Worm (Caenorhabditis elegans) whole organism, mixed stage, embryonic: ENCODE results near the gene faah-2.

ENCODE experiments used
- M03D4.4 ChIP-seq: sonication (generic microtip); optimal IDR thresholded peaks from 2 replicates; lab custom pipeline; 2017; ENCODE audit warnings: mild to moderate bottlenecking, missing genetic modification characterization, missing compliant biosample characterization
- bed-3 ChIP-seq: fragments of 200-800 bp; sonication (Bioruptor generic); optimal IDR thresholded peaks from 3 replicates; lab custom pipeline; 2018; ENCODE audit warnings: mild to moderate bottlenecking, missing genetic modification characterization, moderate library complexity, missing compliant biosample characterization
- blmp-1 ChIP-seq: fragments of 150-350 bp; optimal IDR thresholded peaks from 2 replicates; lab custom pipeline; 2014; ENCODE audit warnings: missing biosample characterization, missing genetic modification characterization
- ceh-39 ChIP-seq: fragments of 150-350 bp; optimal IDR thresholded peaks from 2 replicates; lab custom pipeline; 2014; ENCODE audit warnings: missing biosample characterization, missing genetic modification characterization
- ceh-43 ChIP-seq: fragments of 200-800 bp; sonication (Bioruptor generic); optimal IDR thresholded peaks from 2 replicates; lab custom pipeline; 2018; ENCODE audit warnings: mild to moderate bottlenecking, missing genetic modification characterization, moderate library complexity, missing compliant biosample characterization
- ceh-83 ChIP-seq: fragments of 200-800 bp; sonication (Bioruptor generic); optimal IDR thresholded peaks from 2 replicates; lab custom pipeline; 2018; ENCODE audit warnings: mild to moderate bottlenecking, missing genetic modification characterization, missing compliant biosample characterization
- ces-1 ChIP-seq: fragments of 150-350 bp; optimal IDR thresholded peaks from 2 replicates; lab custom pipeline; 2014; ENCODE audit warnings: missing biosample characterization, missing genetic modification reagents, missing genetic modification characterization
- cnd-1 ChIP-seq: fragments of 200-800 bp; sonication (Bioruptor generic); optimal IDR thresholded peaks from 2 replicates; lab custom pipeline; 2018; ENCODE audit warnings: mild to moderate bottlenecking, missing genetic modification characterization, missing compliant biosample characterization
- drap-1 ChIP-seq: fragments of 200-800 bp; sonication (Bioruptor generic); optimal IDR thresholded peaks from 3 replicates; lab custom pipeline; 2018; ENCODE audit warnings: mild to moderate bottlenecking, missing genetic modification characterization, missing compliant biosample characterization
- elt-1 ChIP-seq: sonication (generic microtip); optimal IDR thresholded peaks from 2 replicates; lab custom pipeline; 2017; ENCODE audit warnings: missing genetic modification characterization, mild to moderate bottlenecking, missing compliant biosample characterization, antibody characterized with exemption, moderate library complexity, borderline replicate concordance; ENCODE audit not compliant: insufficient read depth
- elt-3 ChIP-seq: fragments of 150-350 bp; optimal IDR thresholded peaks from 2 replicates; lab custom pipeline; 2014; ENCODE audit warnings: missing biosample characterization, missing genetic modification characterization
- flh-1 ChIP-seq: fragments of 200-800 bp; sonication (Bioruptor generic); optimal IDR thresholded peaks from 2 replicates; lab custom pipeline; 2018; ENCODE audit warnings: mild to moderate bottlenecking, missing genetic modification characterization, moderate library complexity, missing compliant biosample characterization
- ham-2 ChIP-seq: fragments of 200-800 bp; sonication (Bioruptor generic); optimal IDR thresholded peaks from 2 replicates; lab custom pipeline; 2018; ENCODE audit warnings: mild to moderate bottlenecking, missing genetic modification characterization, missing compliant biosample characterization
- hlh-1 ChIP-seq: fragments of 150-350 bp; optimal IDR thresholded peaks from 2 replicates; lab custom pipeline; 2014; ENCODE audit warnings: missing biosample characterization, missing genetic modification reagents, missing genetic modification characterization
- lin-13 ChIP-seq: fragments of 150-350 bp; optimal IDR thresholded peaks from 2 replicates; lab custom pipeline; 2014; ENCODE audit warnings: missing biosample characterization, missing genetic modification characterization
- lin-32 ChIP-seq: fragments of 200-800 bp; sonication (Bioruptor generic); optimal IDR thresholded peaks from 2 replicates; lab custom pipeline; 2018; ENCODE audit warnings: mild to moderate bottlenecking, missing genetic modification characterization, missing compliant biosample characterization
- lsy-2 ChIP-seq: fragments of 150-350 bp; optimal IDR thresholded peaks from 2 replicates; lab custom pipeline; 2014; ENCODE audit warnings: missing biosample characterization, missing genetic modification characterization
- mab-5 ChIP-seq: fragments of 150-350 bp; optimal IDR thresholded peaks from 2 replicates; lab custom pipeline; 2014; ENCODE audit warnings: missing biosample characterization, missing genetic modification characterization
- mep-1 ChIP-seq: fragments of 150-350 bp; optimal IDR thresholded peaks from 2 replicates; lab custom pipeline; 2017; ENCODE audit warnings: missing biosample characterization, missing genetic modification reagents, missing genetic modification characterization, inconsistent platforms
- mls-2 ChIP-seq: sonication (generic microtip); optimal IDR thresholded peaks from 2 replicates; lab custom pipeline; 2016; ENCODE audit warnings: mild to moderate bottlenecking, missing genetic modification characterization, moderate library complexity, missing compliant biosample characterization
- nhr-12 ChIP-seq: fragments of 150-350 bp; optimal IDR thresholded peaks from 2 replicates; lab custom pipeline; 2014; ENCODE audit warnings: missing biosample characterization, missing genetic modification characterization
- nhr-2 ChIP-seq: fragments of 150-350 bp; optimal IDR thresholded peaks from 2 replicates; lab custom pipeline; 2014; ENCODE audit warnings: missing biosample characterization, missing genetic modification characterization
- nhr-237 ChIP-seq: fragments of 150-350 bp; optimal IDR thresholded peaks from 2 replicates; lab custom pipeline; 2014; ENCODE audit warnings: missing biosample characterization, missing genetic modification characterization
- nhr-28 ChIP-seq: fragments of 150-350 bp; optimal IDR thresholded peaks from 2 replicates; lab custom pipeline; 2014; ENCODE audit warnings: missing biosample characterization, missing genetic modification characterization
- nhr-76 ChIP-seq: sonication (generic microtip); optimal IDR thresholded peaks from 2 replicates; lab custom pipeline; 2017; ENCODE audit warnings: missing biosample characterization, missing genetic modification characterization
- pha-4 ChIP-seq: fragments of 150-350 bp; optimal IDR thresholded peaks from 2 replicates; lab custom pipeline; 2018; ENCODE audit warnings: missing biosample characterization, missing genetic modification reagents, missing genetic modification characterization
- sem-2 ChIP-seq: fragments of 200-800 bp; sonication (Bioruptor generic); optimal IDR thresholded peaks from 2 replicates; lab custom pipeline; 2018; ENCODE audit warnings: mild to moderate bottlenecking, missing genetic modification characterization, missing compliant biosample characterization
- snpc-4 ChIP-seq: fragments of 150-350 bp; optimal IDR thresholded peaks from 2 replicates; lab custom pipeline; 2014; ENCODE audit warnings: missing biosample characterization, missing genetic modification characterization
- sptf-1 ChIP-seq: sonication (generic microtip); optimal IDR thresholded peaks from 2 replicates; lab custom pipeline; 2017; ENCODE audit warnings: mild to moderate bottlenecking, missing genetic modification characterization, moderate library complexity, missing compliant biosample characterization
- tbx-8 ChIP-seq: fragments of 200-800 bp; sonication (Bioruptor generic); optimal IDR thresholded peaks from 2 replicates; lab custom pipeline; 2018; ENCODE audit warnings: mild to moderate bottlenecking, missing genetic modification characterization, moderate library complexity, missing compliant biosample characterization
- unc-120 ChIP-seq: sonication (generic microtip); optimal IDR thresholded peaks from 2 replicates; lab custom pipeline; 2017; ENCODE audit warnings: missing genetic modification characterization, missing compliant biosample characterization; ENCODE audit not compliant: poor library complexity, severe bottlenecking
- unc-39 ChIP-seq: fragments of 150-350 bp; optimal IDR thresholded peaks from 2 replicates; lab custom pipeline; 2014; ENCODE audit warnings: missing biosample characterization, missing genetic modification characterization
- unc-62 ChIP-seq: fragments of 150-350 bp; optimal IDR thresholded peaks from 2 replicates; lab custom pipeline; 2014; ENCODE audit warnings: missing biosample characterization, missing genetic modification reagents, missing genetic modification characterization
- zip-8 ChIP-seq: fragments of 150-350 bp; optimal IDR thresholded peaks from 2 replicates; lab custom pipeline; 2014; ENCODE audit warnings: missing biosample characterization, missing genetic modification characterization
- ztf-11 ChIP-seq: fragments of 150-350 bp; optimal IDR thresholded peaks from 2 replicates; lab custom pipeline; 2014; ENCODE audit warnings: missing biosample characterization, missing genetic modification characterization

faah-2 gene

DNA sequence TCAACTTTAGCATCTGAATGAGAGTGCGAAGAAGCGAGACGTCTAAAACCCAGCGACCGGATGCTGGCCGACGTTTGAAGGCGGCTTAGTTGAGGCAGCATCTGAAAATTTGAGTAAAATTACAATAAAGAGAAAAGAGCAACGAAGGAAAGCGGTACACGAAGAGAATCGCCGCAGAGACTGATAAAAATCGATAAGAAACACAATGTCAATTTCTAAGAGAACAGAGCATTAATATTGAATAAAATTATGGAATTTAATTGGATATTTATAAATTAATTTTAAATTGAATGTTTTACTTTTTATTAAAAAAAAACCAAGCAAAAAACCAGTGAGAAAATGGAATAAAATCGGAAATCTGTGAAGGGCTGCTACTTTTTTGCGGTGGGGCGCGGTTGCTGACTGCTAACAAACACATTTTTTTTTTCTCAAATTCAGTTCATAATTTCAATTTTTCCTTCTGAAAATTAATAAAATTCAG is 22.1 kb upstream of the faah-2 start, which contains the start of the genes ndub-11 and moc-3:
Gene ndub-11 (minus strand): TSS at position 101 of the 481 bp plus-strand sequence.
Gene moc-3 (plus strand): TSS at position 431 of the 481 bp plus-strand sequence.
- TF ChIP-seq mls-2 (tag; lab: Kevin White, UChicago) (no peak), sem-2 (no peak), hlh-1 (no peak), unc-39 (no peak), nhr-237 (no peak), cnd-1 (tag; lab: Kevin White, UChicago) (no peak), nhr-28 (no peak), elt-1 (tag; lab: Kevin White, UChicago) (no peak), nhr-2 (no peak), drap-1 (GFP tag; lab: Kevin White, UChicago) (no peak), lin-32 (no peak), bed-3 (GFP tag; lab: Kevin White, UChicago) (no peak), ham-2 (no peak), sptf-1 (tag; lab: Kevin White, UChicago) (no peak), mab-5 (tag; lab: Kevin White, UChicago) (no peak), ces-1 (GFP tag; lab: Kevin White, UChicago) (no peak), ceh-43 (no peak)

DNA sequence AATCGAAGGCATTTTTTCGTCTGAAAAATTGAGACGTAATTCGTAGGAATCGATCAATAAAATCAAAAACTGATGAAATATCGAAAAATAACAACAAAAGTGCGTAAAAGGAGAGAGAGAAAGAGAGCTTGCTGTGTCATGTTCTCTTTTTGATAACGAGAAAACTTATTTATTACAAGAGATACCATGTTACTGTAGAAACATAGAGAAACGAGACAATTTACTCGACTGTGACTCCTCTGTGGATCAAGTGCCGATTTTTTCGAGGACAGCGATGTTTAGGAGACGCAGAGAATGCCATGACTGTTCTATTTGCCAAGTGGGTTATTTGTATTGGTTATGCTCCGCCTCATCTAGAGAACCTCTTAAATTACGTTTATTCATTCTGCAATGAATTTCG is 18.7 kb upstream of the faah-2 start, which contains the start of gene sph-1:
Gene sph-1 (minus strand): TSS at position 23 of the 400 bp plus-strand sequence.
- TF ChIP-seq mab-5 (tag; lab: Kevin White, UChicago), result no peak
- TF ChIP-seq ztf-11, result no peak
- TF ChIP-seq pha-4, result peak; percentile 70
- no peak for TF ChIP-seq flh-1 (GFP tag; lab: Kevin White, UChicago)

DNA sequence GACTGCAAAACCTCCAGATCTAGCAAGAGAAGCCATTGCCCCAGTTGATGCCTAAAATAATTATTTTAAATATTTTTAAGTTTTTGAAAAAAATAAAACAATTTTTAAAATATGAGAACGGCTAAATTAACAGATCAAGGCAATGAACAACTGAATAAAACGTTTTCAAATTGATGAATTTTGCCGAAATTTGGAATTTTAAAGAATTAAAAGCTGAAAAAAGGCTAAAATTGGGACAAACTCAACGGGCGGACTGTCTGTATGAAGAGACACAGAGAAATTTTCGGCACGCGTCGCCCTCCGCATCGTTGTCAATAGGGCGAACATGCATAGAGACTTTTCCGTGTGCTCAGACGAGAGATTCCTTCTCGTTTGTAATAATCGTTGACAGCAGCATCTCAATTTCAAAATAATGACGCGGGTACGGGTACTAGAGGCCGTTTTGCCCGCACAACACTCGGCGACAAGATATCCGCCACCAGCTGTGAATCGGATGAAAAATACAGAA is 16.2 kb upstream of the faah-2 start, which contains the start of the genes isp-1 and islo-1:
Gene isp-1 (minus strand): TSS at position 51 of the 508 bp plus-strand sequence.
Gene islo-1 (plus strand): TSS at position 385 of the 508 bp plus-strand sequence.
- TF ChIP-seq cnd-1 (tag; lab: Kevin White, UChicago) (peak; percentile 28), nhr-28 (no peak), lsy-2 (peak; percentile 42), sem-2 (no peak), unc-120 (peak; percentile 42), mab-5 (tag; lab: Kevin White, UChicago) (no peak), unc-62 (GFP tag; lab: Kevin White, UChicago) (peak; percentile 38), ham-2 (no peak), zip-8 (no peak), blmp-1 (tag; lab: Kevin White, UChicago) (no peak), mep-1 (peak; percentile 77), nhr-12 (no peak), unc-39 (no peak), ces-1 (GFP tag; lab: Kevin White, UChicago) (peak; percentile 11), sptf-1 (tag; lab: Kevin White, UChicago) (no peak), mls-2 (tag; lab: Kevin White, UChicago) (no peak), ceh-83 (GFP tag; lab: Kevin White, UChicago) (no peak), lin-13 (peak; percentile 18), ceh-43 (no peak), tbx-8 (no peak), snpc-4 (tag; lab: Kevin White, UChicago) (no peak), lin-32 (no peak), ztf-11 (no peak), nhr-76 (tag; lab: Kevin White, UChicago) (no peak), M03D4.4 (tag; lab: Kevin White, UChicago) (no peak), nhr-237 (no peak), pha-4 (peak; percentile 73), nhr-2 (no peak), ceh-39 (peak; percentile 37), hlh-1 (peak; percentile 47), flh-1 (GFP tag; lab: Kevin White, UChicago) (no peak), bed-3 (GFP tag; lab: Kevin White, UChicago) (no peak), elt-1 (tag; lab: Kevin White, UChicago) (no peak), drap-1 (GFP tag; lab: Kevin White, UChicago) (no peak), elt-3 (tag; lab: Kevin White, UChicago) (no peak)

ce11 chrIV:8136548-8136947 is 15.7 kb upstream of the faah-2 start:
- no peak for TF ChIP-seq snpc-4 (tag; lab: Kevin White, UChicago)
- TF ChIP-seq nhr-2, result no peak
- TF ChIP-seq zip-8, result no peak
- no peak for TF ChIP-seq nhr-237
- no peak for TF ChIP-seq ceh-83 (GFP tag; lab: Kevin White, UChicago)
- TF ChIP-seq nhr-76 (tag; lab: Kevin White, UChicago), result no peak
- TF ChIP-seq drap-1 (GFP tag; lab: Kevin White, UChicago), result no peak
- TF ChIP-seq sem-2, result no peak
- TF ChIP-seq unc-39, result no peak
- TF ChIP-seq lin-13, result no peak
- TF ChIP-seq elt-3 (tag; lab: Kevin White, UChicago), result no peak
- no peak for TF ChIP-seq bed-3 (GFP tag; lab: Kevin White, UChicago)
- TF ChIP-seq hlh-1, result no peak
- TF ChIP-seq M03D4.4 (tag; lab: Kevin White, UChicago), result no peak
- TF ChIP-seq sptf-1 (tag; lab: Kevin White, UChicago), result no peak
- no peak for TF ChIP-seq tbx-8
- TF ChIP-seq ces-1 (GFP tag; lab: Kevin White, UChicago), result no peak
- TF ChIP-seq blmp-1 (tag; lab: Kevin White, UChicago), result no peak
- TF ChIP-seq, all 35 proteins: peak for 0
